Worm (Caenorhabditis elegans): Measurements from ENCODE around the gene xtr-2.

Gene xtr-2

ce11 chrX:12304231-12304630 lies 11.1 kb upstream of the xtr-2 start (continued):
- TF ChIP-seq Y56A3A.18 (GFP tag; IDR thresholded peaks at IDR 0.05) (no peak), ceh-27 (GFP tag; optimal IDR thresholded peaks at IDR 0.05) (no peak), pha-4 (tag; optimal IDR thresholded peaks at IDR 0.05) (no peak), hmg-1.2 (GFP tag; IDR thresholded peaks at IDR 0.05) (no peak), nhr-27 (tag; optimal IDR thresholded peaks at IDR 0.05) (no peak), athp-1 (tag; optimal IDR thresholded peaks at IDR 0.05) (no peak), tbp1 (GFP tag; optimal IDR thresholded peaks at IDR 0.05) (peak; percentile 76), F57A8.1 (GFP tag; optimal IDR thresholded peaks at IDR 0.05) (no peak), rcor-1 (GFP tag; IDR thresholded peaks at IDR 0.05) (no peak), lag-1 (GFP tag; IDR thresholded peaks at IDR 0.05) (peak; percentile 72; the same call in 1 of the 2 replicates), chd-7 (tag; optimal IDR thresholded peaks at IDR 0.05) (no peak), dox-1 (GFP tag; IDR thresholded peaks at IDR 0.05) (no peak), nhr-80 (tag; optimal IDR thresholded peaks at IDR 0.05) (no peak), nfyb-1 (GFP tag; IDR thresholded peaks at IDR 0.05) (no peak), ceh-91 (GFP tag; IDR thresholded peaks at IDR 0.05) (no peak), rpc-1 (optimal IDR thresholded peaks at IDR 0.05) (peak; percentile 34), rpc-1 (tag; optimal IDR thresholded peaks at IDR 0.05) (peak; percentile 68)

ce11 chrX:12306565-12306964 lies 8.8 kb upstream of the xtr-2 start, which contains the start of gene phf-32:
TSS of gene phf-32 (plus strand) at chrX:12306865.
- TF ChIP-seq nfyb-1 (GFP tag; IDR thresholded peaks at IDR 0.05) (no peak), F10E7.11 (tag; optimal IDR thresholded peaks at IDR 0.05) (no peak), T07F8.4 (tag; optimal IDR thresholded peaks at IDR 0.05) (no peak), F57C9.4 (tag; optimal IDR thresholded peaks at IDR 0.05) (no peak), hrde-1 (tag; optimal IDR thresholded peaks at IDR 0.05; ENCODE audit: borderline replicate concordance) (no peak), cebp-2 (GFP tag; IDR thresholded peaks at IDR 0.05) (no peak), snpc-4 (GFP tag; optimal IDR thresholded peaks at IDR 0.05) (no peak), snpc-4 (tag; optimal IDR thresholded peaks at IDR 0.05) (no peak), Y53G8AR.9 (GFP tag; conservative IDR thresholded peaks at IDR 0.05) (no peak), athp-1 (tag; optimal IDR thresholded peaks at IDR 0.05) (no peak), chd-7 (tag; optimal IDR thresholded peaks at IDR 0.05) (no peak), pha-4 (tag; optimal IDR thresholded peaks at IDR 0.05) (no peak), dpff-1 (tag; optimal IDR thresholded peaks at IDR 0.05) (no peak), aptf-3 (GFP tag; IDR thresholded peaks at IDR 0.05) (no peak)

DNA sequence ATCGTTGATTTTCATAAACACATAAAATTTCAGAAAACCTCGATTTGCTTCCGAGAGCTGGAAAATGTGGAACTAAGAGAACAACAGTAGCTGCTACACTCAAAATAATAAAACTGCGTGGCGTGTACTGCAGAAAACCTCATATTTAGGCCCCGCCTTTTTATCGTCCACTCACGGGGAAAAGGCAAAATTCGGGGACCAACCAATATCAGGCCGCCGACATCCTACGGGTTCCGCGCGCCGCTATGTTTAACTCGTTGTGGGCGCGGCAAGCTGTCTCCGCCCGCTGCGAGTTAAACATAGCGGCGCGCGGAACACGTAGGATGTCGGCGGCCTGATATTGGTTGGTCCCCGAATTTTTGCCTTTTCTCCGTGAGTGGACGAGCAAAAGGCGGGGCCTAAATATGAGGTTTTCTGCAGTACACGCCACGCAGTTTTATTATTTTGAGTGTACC lies 7.3 kb upstream of the xtr-2 start, which contains the start of gene F17A2.16:
TSS of gene F17A2.16 (plus strand) at position 405 of the 455 bp plus-strand sequence.
- peak; percentile 86 for TF ChIP-seq attf-6 (GFP tag; IDR thresholded peaks at IDR 0.05)

- no peak for TF ChIP-seq xnd-1 (tag; optimal IDR thresholded peaks at IDR 0.05)
- TF ChIP-seq bed-2 (GFP tag; IDR thresholded peaks at IDR 0.05) = peak; percentile 59; the same call in 1 of the 2 replicates
- peak; percentile 52; the same call in 1 of the 2 replicates for TF ChIP-seq K11D2.4 (GFP tag; IDR thresholded peaks at IDR 0.05)
- TF ChIP-seq efl-1 (GFP tag; optimal IDR thresholded peaks at IDR 0.05) = no peak
- TF ChIP-seq lir-1 (GFP tag; conservative IDR thresholded peaks at IDR 0.05) = peak; percentile 57; the same call in 1 of the 2 replicates
Observed at ce11 chrX:12313779-12314178, 1.6 kb upstream of the xtr-2 start.

- TF ChIP-seq atf-7 (tag; optimal IDR thresholded peaks at IDR 0.05) (no peak), hmg-20 (GFP tag; IDR thresholded peaks at IDR 0.05) (no peak), ztf-25 (GFP tag; IDR thresholded peaks at IDR 0.05) (no peak), ceh-100 (GFP tag; IDR thresholded peaks at IDR 0.05) (no peak), nhr-90 (tag; optimal IDR thresholded peaks at IDR 0.05) (no peak), xnd-1 (tag; optimal IDR thresholded peaks at IDR 0.05) (no peak), hlh-12 (tag; optimal IDR thresholded peaks at IDR 0.05) (no peak), F52B5.7 (tag; optimal IDR thresholded peaks at IDR 0.05) (no peak)
Observed at ce11 chrX:12314395-12314794, 973 bp upstream of the xtr-2 start.

Measured in whole organism, young adult.